Worm (Caenorhabditis elegans) whole organism, L3 larva: ENCODE results near the gene T02D1.8.

Experiments used
- ceh-16 ChIP-seq: sonication (generic microtip); optimal IDR thresholded peaks from 2 replicates; lab custom pipeline; 2017; ENCODE audit warnings: missing biosample characterization, missing genetic modification characterization
- mdl-1 ChIP-seq: fragments of 150-350 bp; optimal IDR thresholded peaks from 2 replicates; lab custom pipeline; 2014; ENCODE audit warnings: missing biosample characterization, missing genetic modification characterization
- pqm-1 ChIP-seq: fragments of 150-350 bp; optimal IDR thresholded peaks from 2 replicates; lab custom pipeline; 2017; ENCODE audit warnings: missing biosample characterization, missing genetic modification characterization, inconsistent platforms
- unc-62 ChIP-seq: fragments of 150-350 bp; sonication (generic microtip); optimal IDR thresholded peaks from 4 replicates; lab custom pipeline; 2014; ENCODE audit warnings: missing biosample characterization, missing genetic modification reagents, missing genetic modification characterization
- ztf-11 ChIP-seq: fragments of 150-350 bp; optimal IDR thresholded peaks from 2 replicates; lab custom pipeline; 2014; ENCODE audit warnings: missing biosample characterization, missing genetic modification characterization

DNA sequence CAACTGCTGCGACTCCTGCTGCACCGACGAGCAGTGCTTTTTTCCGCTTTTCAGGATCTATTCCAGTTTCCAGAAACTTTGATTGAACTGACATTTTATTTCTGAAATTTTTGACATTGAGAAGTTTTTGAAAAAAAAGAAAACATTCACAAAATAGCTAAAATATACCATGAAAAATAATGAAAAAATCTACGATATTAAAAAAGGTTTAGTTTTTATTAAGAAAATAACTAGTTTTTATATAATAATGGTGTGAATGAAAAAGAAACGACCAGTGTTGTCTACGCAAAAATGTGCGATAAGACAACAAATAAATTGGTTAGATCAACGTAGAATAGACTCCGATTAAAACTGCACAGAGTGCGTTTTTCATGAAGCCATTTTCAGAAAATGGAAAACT is 18.2 kb upstream of the T02D1.8 start, which contains the start of gene pmp-4:
- TF ChIP-seq ceh-16 (tag; lab: Kevin White, UChicago): no peak
- TF ChIP-seq pqm-1: no peak
- TF ChIP-seq unc-62 (GFP tag; lab: Kevin White, UChicago): no peak
- no peak for TF ChIP-seq mdl-1 (tag; lab: Kevin White, UChicago)
- TF ChIP-seq ztf-11 (tag; lab: Kevin White, UChicago): no peak
